Worm (Caenorhabditis elegans): ENCODE measurements around the gene Y45F10B.9.
"Not testable (repeated sequence)": the region's sequence is repeated elsewhere in the genome, so short reads cannot be mapped to it uniquely, and the experiment has no call there.

The Y45F10B.9 gene

DNA sequence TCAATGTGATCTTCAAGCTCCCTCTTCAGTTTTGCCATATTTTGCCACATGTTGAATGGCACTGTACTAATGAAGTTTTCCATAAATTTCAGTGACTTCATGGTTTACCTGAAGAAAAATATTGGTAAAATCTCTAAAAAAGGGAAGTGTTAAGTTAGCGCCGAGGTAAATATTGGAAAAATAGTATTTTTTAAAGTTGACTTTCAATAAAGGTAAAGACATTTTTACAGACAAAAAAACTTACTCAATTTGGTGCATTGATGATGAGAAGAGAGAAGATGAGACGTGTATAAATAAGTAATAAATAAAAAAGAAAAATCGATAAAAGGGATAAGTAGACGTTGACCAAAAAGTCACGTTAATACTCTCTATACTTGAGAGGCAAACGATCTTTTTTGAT is at the start of gene Y45F10B.9:
TSS of gene Y45F10B.9 (minus strand) at position 101 of the 400 bp plus-strand sequence.
- not testable (repeated sequence) for TF ChIP-seq unc-62 (GFP tag; optimal IDR thresholded peaks at IDR 0.05)

ce11 chrIV:13645823-13646222 is 48.1 kb upstream of the Y45F10B.9 start, which contains the start of gene srz-29:
Gene srz-29 (minus strand): TSS chrIV:13645923.
- no peak for TF ChIP-seq unc-62 (GFP tag; optimal IDR thresholded peaks at IDR 0.05)

DNA sequence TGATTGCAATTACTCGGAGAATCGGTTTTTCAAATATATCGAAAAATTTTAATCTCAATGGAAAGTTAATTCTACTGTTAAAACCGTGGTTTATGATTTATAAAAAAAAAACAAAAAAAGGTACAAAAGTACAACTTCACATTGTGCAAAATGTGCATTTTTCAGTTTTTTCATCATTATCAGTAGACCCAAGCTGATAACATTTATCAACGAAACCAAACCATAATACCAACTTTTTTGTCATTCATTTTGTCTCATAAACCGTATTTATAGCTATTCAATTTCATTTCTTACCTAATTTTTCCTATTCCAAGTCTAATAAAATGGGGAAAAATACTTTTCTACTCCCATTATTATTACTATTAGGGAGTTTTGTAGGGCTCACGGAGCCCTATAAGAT is 41.3 kb upstream of the Y45F10B.9 start, which contains the start of gene ugt-22:
TSS of gene ugt-22 (plus strand) at position 234 of the 400 bp plus-strand sequence.
- TF ChIP-seq unc-62 (GFP tag; optimal IDR thresholded peaks at IDR 0.05) = no peak

DNA sequence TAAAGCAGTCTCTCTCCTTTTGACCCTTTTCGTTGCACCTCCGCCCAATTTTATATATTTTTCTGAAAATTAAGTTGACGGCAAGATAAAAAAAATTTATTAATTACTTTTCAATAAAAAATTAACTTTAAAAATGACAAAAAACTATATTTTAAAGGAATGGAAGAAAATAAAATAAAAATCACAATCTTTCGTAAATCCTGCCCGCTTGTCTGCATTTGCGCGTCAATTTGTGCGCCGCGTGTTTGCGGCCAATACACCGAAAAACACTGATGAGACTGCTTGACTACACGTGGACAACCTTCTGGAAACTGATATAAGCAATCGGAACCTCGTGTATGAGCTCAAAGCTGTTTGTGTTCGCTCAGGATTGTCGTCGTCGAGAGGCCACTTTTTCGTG is 39.3 kb upstream of the Y45F10B.9 start, which contains the start of gene C08F11.7:
TSS of gene C08F11.7 (plus strand) at position 301 of the 400 bp plus-strand sequence.
- TF ChIP-seq unc-62 (GFP tag; optimal IDR thresholded peaks at IDR 0.05) = no peak

ce11 chrIV:13633165-13633564 is 35.5 kb upstream of the Y45F10B.9 start, which contains the start of gene fbxa-98:
Gene fbxa-98 (plus strand): TSS chrIV:13633407.
- TF ChIP-seq unc-62 (GFP tag; optimal IDR thresholded peaks at IDR 0.05) = no peak

- no peak for TF ChIP-seq unc-62 (GFP tag; optimal IDR thresholded peaks at IDR 0.05)
Measured at ce11 chrIV:13632613-13633012, 34.9 kb upstream of the Y45F10B.9 start.

- TF ChIP-seq unc-62 (GFP tag; optimal IDR thresholded peaks at IDR 0.05) = no peak
Measured at ce11 chrIV:13626469-13626868, 28.8 kb upstream of the Y45F10B.9 start, which contains the start of gene sru-21. Gene sru-21 (plus strand): TSS chrIV:13626769.

DNA sequence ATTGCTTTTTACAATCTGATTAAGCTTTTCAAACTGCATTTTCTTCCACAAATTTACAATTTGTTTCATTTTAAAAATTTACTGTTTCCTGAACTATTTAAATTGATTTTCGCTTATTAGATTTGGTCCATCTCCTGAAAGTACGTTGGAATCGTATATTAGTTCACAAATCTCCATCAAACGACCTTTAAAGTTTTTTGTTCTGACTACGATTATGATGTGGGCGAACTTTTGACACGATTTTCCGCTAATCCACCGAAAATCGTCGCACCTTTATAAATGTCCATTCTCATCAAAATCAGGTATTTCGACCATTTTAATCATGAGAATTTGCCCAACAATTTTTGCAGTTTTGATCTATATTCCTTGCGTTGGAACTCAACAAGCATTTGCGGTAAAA is 25.8 kb upstream of the Y45F10B.9 start, which contains the start of gene C08F11.1:
TSS of gene C08F11.1 (plus strand) at position 301 of the 400 bp plus-strand sequence.
- TF ChIP-seq unc-62 (GFP tag; optimal IDR thresholded peaks at IDR 0.05) = no peak

ce11 chrIV:13619203-13619602 is 21.5 kb upstream of the Y45F10B.9 start, which contains the start of gene C08F11.3:
Gene C08F11.3 (plus strand): TSS chrIV:13619503.
- no peak for TF ChIP-seq unc-62 (GFP tag; optimal IDR thresholded peaks at IDR 0.05)

DNA sequence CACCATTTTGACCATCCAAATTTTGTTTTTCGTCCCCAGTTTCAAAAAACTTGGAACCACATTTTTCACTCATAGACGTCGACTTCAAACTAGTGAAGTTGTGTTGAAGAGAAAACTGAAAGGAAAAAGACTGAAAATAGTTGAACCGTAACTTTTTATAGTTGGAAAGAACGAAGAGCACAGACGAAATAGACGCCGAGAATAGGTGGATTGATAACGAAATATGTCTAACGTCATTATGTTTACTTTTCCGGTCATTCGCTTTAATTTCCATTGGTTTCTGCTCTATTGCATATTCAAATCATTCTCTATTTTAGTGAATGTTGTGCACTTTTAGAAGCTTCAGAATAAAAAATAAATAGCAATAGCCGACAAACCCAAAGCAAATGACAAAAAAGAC is 12.0 kb upstream of the Y45F10B.9 start, which contains the start of gene C08F11.13:
TSS of gene C08F11.13 (minus strand) at position 138 of the 400 bp plus-strand sequence.
- TF ChIP-seq unc-62 (GFP tag; optimal IDR thresholded peaks at IDR 0.05) = no peak

DNA sequence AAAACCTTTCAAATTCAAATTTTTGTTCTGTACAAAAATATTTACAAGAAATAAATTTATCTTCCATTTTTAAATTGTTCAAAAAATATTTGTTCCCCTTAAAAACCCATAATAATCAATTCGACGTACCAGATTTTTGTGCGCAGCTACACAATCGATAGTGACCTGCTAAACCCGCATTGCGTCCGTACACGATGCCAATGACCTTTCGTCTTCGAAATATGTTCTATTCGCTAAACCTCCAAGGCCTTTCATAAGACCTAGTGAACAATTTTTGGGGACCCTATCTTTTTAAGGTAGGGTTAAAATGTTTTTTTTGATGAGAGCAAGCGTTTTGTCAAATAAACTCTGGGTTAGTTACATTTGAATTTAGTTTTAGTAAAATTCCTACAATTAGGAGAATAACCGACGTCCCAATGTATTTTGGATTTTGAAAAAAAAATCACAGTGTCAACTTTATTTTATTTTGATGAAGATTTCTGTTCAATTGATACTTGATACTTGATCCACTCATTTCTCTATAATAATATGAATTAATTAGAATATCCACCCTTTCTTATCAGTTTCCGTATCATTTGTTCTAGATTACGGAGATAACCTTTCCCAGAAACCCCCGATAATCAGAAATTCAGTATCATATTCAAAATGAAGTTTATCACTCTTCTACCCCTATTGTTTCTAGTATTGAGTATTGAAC is 4.4 kb upstream of the Y45F10B.9 start, which contains the start of gene Y45F10B.59:
TSS of gene Y45F10B.59 (plus strand) at position 647 of the 697 bp plus-strand sequence.
- no peak for TF ChIP-seq unc-62 (GFP tag; optimal IDR thresholded peaks at IDR 0.05)

DNA sequence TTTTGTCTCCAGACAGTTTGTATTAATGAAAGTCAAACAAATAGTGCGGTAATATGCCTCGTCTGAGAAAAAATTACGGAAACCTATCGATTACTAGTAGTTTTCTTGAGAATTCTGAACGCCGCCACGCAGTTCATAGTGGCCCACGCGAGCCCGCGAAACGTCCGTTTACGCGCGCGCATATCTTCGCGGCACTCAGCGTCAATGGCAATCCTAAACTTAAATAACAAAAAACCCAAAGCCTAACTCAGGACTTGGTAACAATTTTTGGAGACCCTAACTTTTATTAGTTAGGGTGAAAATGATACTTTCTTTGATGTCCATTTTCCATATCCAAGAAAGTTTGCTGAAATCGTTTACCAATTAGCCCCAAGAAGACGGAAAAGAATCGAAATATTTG is 3.7 kb upstream of the Y45F10B.9 start:
- no peak for TF ChIP-seq unc-62 (GFP tag; optimal IDR thresholded peaks at IDR 0.05)

DNA sequence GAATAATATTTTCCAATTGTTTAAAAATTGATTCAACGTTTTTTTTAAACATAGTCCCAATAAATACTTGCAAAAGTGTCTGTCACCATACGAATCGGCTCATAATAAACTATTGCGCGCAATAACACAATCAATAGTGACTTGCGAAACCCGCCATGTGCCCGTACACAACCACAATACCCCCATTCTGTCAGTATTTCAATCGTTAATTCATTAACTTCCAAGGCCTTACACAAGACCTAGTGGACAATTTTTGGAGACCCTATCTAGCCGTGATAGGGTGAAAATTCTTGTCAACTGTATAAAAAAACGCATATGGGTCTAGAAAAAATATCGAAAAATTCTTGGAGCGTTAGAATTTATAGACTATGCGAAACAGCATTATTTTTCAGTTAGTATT is 2.9 kb upstream of the Y45F10B.9 start:
- no peak for TF ChIP-seq unc-62 (GFP tag; optimal IDR thresholded peaks at IDR 0.05)

ce11 chrIV:13593351-13593750 is 4.4 kb downstream of the Y45F10B.9 start, which contains the start of gene Y45F10B.3:
Gene Y45F10B.3 (plus strand): TSS chrIV:13593651.
- TF ChIP-seq unc-62 (GFP tag; optimal IDR thresholded peaks at IDR 0.05) = no peak

ce11 chrIV:13591645-13592044 is 6.1 kb downstream of the Y45F10B.9 start, which contains the start of gene tsp-5:
Gene tsp-5 (minus strand): TSS chrIV:13591745.
- no peak for TF ChIP-seq unc-62 (GFP tag; optimal IDR thresholded peaks at IDR 0.05)

DNA sequence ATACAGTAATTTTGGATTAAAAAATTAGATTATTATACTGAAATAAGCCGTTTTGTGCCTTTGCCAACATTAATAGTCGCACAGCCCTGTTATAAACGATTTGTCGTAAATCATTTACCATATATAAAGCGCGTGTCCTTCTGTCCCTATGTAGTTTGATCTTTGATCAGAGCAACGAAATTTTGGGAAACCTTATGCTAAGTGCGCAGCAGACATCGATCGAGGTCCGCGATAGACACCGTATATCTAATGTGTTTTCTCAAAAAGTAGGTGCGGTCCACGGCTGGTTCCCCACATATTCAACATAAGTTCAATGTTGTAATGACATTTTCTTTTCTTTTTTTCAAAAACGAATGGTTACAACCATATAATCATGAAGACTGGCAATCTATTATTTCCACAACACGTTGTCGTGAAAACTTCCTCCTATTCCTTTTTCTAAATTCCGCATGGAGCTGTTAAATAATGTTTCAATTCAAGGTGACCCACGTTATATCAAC is 9.1 kb downstream of the Y45F10B.9 start, which contains the start of gene sru-9:
TSS of gene sru-9 (plus strand) at position 450 of the 500 bp plus-strand sequence.
- TF ChIP-seq unc-62 (GFP tag; optimal IDR thresholded peaks at IDR 0.05) = not testable (repeated sequence)
